Fruit fly (Drosophila melanogaster) whole organism, pupa: ENCODE data around the gene Jhbp4.

Source experiments
- CG10348 ChIP-seq: fragments of 200-800 bp; sonication (Bioruptor generic); IDR thresholded peaks from 2 replicates; pipeline ENCODE4 v1.3.6; 2022; ENCODE audit warnings: missing biosample characterization, missing genetic modification characterization
- CG12605 ChIP-seq: fragments of 200-800 bp; sonication (Bioruptor generic); IDR thresholded peaks from 2 replicates; pipeline ENCODE4 v1.3.6; 2022; ENCODE audit warnings: missing biosample characterization, missing genetic modification characterization
- CG13204 ChIP-seq: fragments of 200-800 bp; sonication (Bioruptor generic); optimal IDR thresholded peaks from 2 replicates; lab custom pipeline; 2018; ENCODE audit warnings: missing biosample characterization, mild to moderate bottlenecking, missing genetic modification characterization, moderate library complexity
- CG14655 ChIP-seq: fragments of 200-800 bp; sonication (Bioruptor generic); optimal IDR thresholded peaks from 3 replicates; lab custom pipeline; 2017; ENCODE audit warnings: mild to moderate bottlenecking, missing biosample characterization, missing genetic modification reagents, missing genetic modification characterization
- CG15710 ChIP-seq: fragments of 200-800 bp; sonication (Bioruptor generic); optimal IDR thresholded peaks from 2 replicates; lab custom pipeline; 2018; ENCODE audit warnings: missing biosample characterization, mild to moderate bottlenecking, missing genetic modification characterization, moderate library complexity
- CG17806 ChIP-seq: fragments of 200-800 bp; sonication (Bioruptor generic); optimal IDR thresholded peaks from 2 replicates; lab custom pipeline; 2018; ENCODE audit warnings: missing biosample characterization, mild to moderate bottlenecking, missing genetic modification characterization, moderate library complexity
- CG32121 ChIP-seq: fragments of 200-800 bp; sonication (Bioruptor generic); IDR thresholded peaks from 2 replicates; pipeline ENCODE4 v1.3.6; 2022; ENCODE audit warnings: missing biosample characterization, missing genetic modification characterization
- CG34367 ChIP-seq: fragments of 200-800 bp; sonication (Bioruptor generic); optimal IDR thresholded peaks from 2 replicates; lab custom pipeline; 2018; ENCODE audit warnings: missing biosample characterization, mild to moderate bottlenecking, missing genetic modification characterization
- CG4496 ChIP-seq: fragments of 200-800 bp; sonication (Bioruptor generic); IDR thresholded peaks from 3 replicates; pipeline ENCODE4 v1.3.6; 2022; ENCODE audit warnings: missing biosample characterization, missing genetic modification characterization
- CG8159 ChIP-seq: fragments of 200-800 bp; sonication (Bioruptor generic); optimal IDR thresholded peaks from 3 replicates; lab custom pipeline; 2018; ENCODE audit warnings: missing biosample characterization, mild to moderate bottlenecking, missing genetic modification characterization, moderate library complexity
- CG8301 ChIP-seq: fragments of 200-800 bp; sonication (Bioruptor generic); optimal IDR thresholded peaks from 2 replicates; lab custom pipeline; 2018; ENCODE audit warnings: missing biosample characterization, mild to moderate bottlenecking, missing genetic modification characterization
- CG9948 ChIP-seq: fragments of 200-800 bp; sonication (Bioruptor generic); optimal IDR thresholded peaks from 2 replicates; lab custom pipeline; 2018; ENCODE audit warnings: missing biosample characterization, mild to moderate bottlenecking, missing genetic modification characterization, moderate library complexity
- D1 ChIP-seq: fragments of 200-800 bp; sonication (Bioruptor generic); optimal IDR thresholded peaks from 2 replicates; lab custom pipeline; 2018; ENCODE audit warnings: missing biosample characterization, mild to moderate bottlenecking, missing genetic modification characterization, moderate library complexity
- EcR ChIP-seq: fragments of 200-800 bp; sonication (Bioruptor generic); optimal IDR thresholded peaks from 3 replicates; lab custom pipeline; 2019; ENCODE audit warnings: missing biosample characterization, missing genetic modification characterization, mild to moderate bottlenecking, moderate library complexity, missing genetic modification reagents
- Ets98B ChIP-seq: fragments of 200-800 bp; sonication (Bioruptor generic); IDR thresholded peaks from 2 replicates; pipeline ENCODE4 v1.3.6; 2022; ENCODE audit warnings: missing biosample characterization, missing genetic modification characterization
- Pif1A ChIP-seq: fragments of 200-800 bp; sonication (Bioruptor generic); optimal IDR thresholded peaks from 3 replicates; lab custom pipeline; 2016; ENCODE audit warnings: missing biosample characterization, missing genetic modification characterization
- Pif1B ChIP-seq: fragments of 200-800 bp; sonication (Bioruptor generic); optimal IDR thresholded peaks from 3 replicates; lab custom pipeline; 2016; ENCODE audit warnings: missing biosample characterization, missing genetic modification characterization
- Snoo ChIP-seq: fragments of 200-800 bp; sonication (Bioruptor generic); optimal IDR thresholded peaks from 3 replicates; lab custom pipeline; 2017; ENCODE audit warnings: missing biosample characterization, mild to moderate bottlenecking, missing genetic modification characterization, inconsistent platforms
- fd96Ca ChIP-seq: fragments of 200-800 bp; sonication (Bioruptor generic); IDR thresholded peaks from 3 replicates; pipeline ENCODE4 v1.3.6; 2022; ENCODE audit warnings: missing biosample characterization, missing genetic modification characterization
- gl ChIP-seq: fragments of 200-800 bp; sonication (Bioruptor generic); optimal IDR thresholded peaks from 2 replicates; lab custom pipeline; 2018; ENCODE audit warnings: missing biosample characterization, mild to moderate bottlenecking, missing genetic modification characterization
- rn ChIP-seq: fragments of 200-800 bp; sonication (Bioruptor generic); IDR thresholded peaks from 2 replicates; pipeline ENCODE4 v1.3.6; 2022; ENCODE audit warnings: missing biosample characterization, missing genetic modification characterization

Jhbp4 gene

DNA sequence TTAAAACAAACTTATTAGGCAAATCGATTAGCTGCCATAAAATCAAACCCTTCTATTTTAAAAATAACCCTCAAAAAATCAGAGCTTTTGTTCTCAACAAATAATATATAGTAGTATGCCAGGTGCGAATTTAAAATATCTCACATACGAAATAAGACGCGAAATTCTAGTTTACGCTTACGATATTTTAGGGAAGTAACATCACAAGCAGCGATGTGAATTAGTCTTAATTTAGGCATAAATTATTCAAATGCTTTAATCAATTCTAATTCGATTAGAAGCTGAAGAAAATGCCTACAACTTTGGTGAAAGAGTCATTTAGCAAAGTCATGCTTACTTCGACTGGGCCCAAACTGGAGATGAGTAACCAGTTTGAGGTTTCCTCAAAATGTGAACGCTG is 40.3 kb downstream of the Jhbp4 start, which contains the start of gene sxe2:
Gene sxe2 (plus strand): TSS at position 301 of the 400 bp plus-strand sequence.
- TF ChIP-seq CG10348 (GFP tag; lab: Robert Waterston, UW) (no peak), rn (no peak), CG15710 (tag; lab: Kevin White, UChicago) (no peak), CG13204 (GFP tag; lab: Kevin White, UChicago) (no peak), CG4496 (GFP tag; lab: Robert Waterston, UW) (no peak), CG14655 (GFP tag; lab: Kevin White, UChicago) (no peak), D1 (no peak), CG12605 (GFP tag; lab: Robert Waterston, UW) (no peak), CG9948 (tag; lab: Kevin White, UChicago) (no peak), CG17806 (no peak), Pif1A (GFP tag; lab: Kevin White, UChicago) (no peak), fd96Ca (no peak), CG34367 (tag; lab: Kevin White, UChicago) (no peak), EcR (GFP tag; lab: Kevin White, UChicago) (no peak), CG32121 (GFP tag; lab: Robert Waterston, UW) (no peak), CG8159 (tag; lab: Kevin White, UChicago) (no peak)

DNA sequence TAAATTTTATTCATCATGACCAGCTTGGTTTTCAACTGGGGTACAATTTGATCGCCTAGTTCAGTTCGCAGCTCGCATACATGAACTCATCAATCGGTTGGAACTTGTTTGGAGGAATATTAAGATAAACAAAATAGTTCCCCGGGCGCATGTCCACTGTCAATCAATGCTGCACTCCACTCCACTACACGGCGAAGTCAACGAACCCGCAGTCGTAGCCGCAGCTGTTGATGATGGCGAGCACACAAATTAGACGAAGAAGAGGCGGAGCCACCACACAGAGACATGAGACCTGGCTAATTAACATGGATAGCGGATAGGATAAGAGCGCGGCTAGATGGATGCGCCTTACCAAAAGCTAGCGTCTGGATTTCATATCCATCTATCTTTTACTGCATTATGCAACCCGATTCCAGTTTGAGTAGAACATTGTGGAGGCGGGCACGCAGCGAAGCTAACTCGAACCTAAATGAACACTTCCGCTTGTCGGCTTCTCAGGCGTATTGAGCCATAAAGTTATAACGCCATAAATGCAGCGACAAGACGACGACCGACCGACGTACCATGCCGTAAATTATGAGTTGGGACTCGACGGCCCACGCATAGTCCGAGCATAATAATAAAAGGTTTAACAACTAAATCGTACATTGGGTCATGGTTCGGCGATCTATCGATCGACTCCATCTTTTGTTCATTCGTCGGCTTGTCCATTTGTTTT is 48.8 kb downstream of the Jhbp4 start:
- TF ChIP-seq EcR (GFP tag; lab: Kevin White, UChicago) = peak; percentile 29
- no peak for TF ChIP-seq CG8301 (tag; lab: Kevin White, UChicago)
- TF ChIP-seq, all 21 proteins: peak for 1

dm6 chr3R:16094011-16094729 is 50.9 kb downstream of the Jhbp4 start:
- TF ChIP-seq CG32121 (GFP tag; lab: Robert Waterston, UW) (peak; percentile 67), CG4496 (GFP tag; lab: Robert Waterston, UW) (peak; percentile 73; the same call in 2 of the 3 replicates), Pif1A (GFP tag; lab: Kevin White, UChicago) (peak; percentile 81), CG8159 (tag; lab: Kevin White, UChicago) (peak; percentile 85), gl (peak; percentile 45), CG8301 (tag; lab: Kevin White, UChicago) (peak; percentile 87), EcR (GFP tag; lab: Kevin White, UChicago) (peak; percentile 22), CG14655 (GFP tag; lab: Kevin White, UChicago) (peak; percentile 92), CG34367 (tag; lab: Kevin White, UChicago) (peak; percentile 63), CG12605 (GFP tag; lab: Robert Waterston, UW) (peak; percentile 31; the same call in 1 of the 2 replicates), fd96Ca (peak; percentile 84), CG17806 (peak; percentile 68), rn (no peak), Ets98B (GFP tag; lab: Robert Waterston, UW) (peak; percentile 76), Snoo (tag; lab: Kevin White, UChicago) (peak; percentile 62), CG15710 (tag; lab: Kevin White, UChicago) (peak; percentile 78), D1 (peak; percentile 72), CG10348 (GFP tag; lab: Robert Waterston, UW) (peak; percentile 65), Pif1B (GFP tag; lab: Kevin White, UChicago) (peak; percentile 63), CG13204 (GFP tag; lab: Kevin White, UChicago) (peak; percentile 81), CG9948 (tag; lab: Kevin White, UChicago) (peak; percentile 79)
